Fruit fly (Drosophila melanogaster) S2 (cell line): ENCODE results near the gene CG31717.

ENCODE experiments used
- CG8478 ChIP-seq: fragments of >200 bp; optimal IDR thresholded peaks from 2 replicates; lab custom pipeline; 2018
- CTCF ChIP-seq, 2 experiments: fragments of >200 bp; optimal IDR thresholded peaks; 2 replicates each; lab custom pipeline; 2018

CG31717 gene

DNA sequence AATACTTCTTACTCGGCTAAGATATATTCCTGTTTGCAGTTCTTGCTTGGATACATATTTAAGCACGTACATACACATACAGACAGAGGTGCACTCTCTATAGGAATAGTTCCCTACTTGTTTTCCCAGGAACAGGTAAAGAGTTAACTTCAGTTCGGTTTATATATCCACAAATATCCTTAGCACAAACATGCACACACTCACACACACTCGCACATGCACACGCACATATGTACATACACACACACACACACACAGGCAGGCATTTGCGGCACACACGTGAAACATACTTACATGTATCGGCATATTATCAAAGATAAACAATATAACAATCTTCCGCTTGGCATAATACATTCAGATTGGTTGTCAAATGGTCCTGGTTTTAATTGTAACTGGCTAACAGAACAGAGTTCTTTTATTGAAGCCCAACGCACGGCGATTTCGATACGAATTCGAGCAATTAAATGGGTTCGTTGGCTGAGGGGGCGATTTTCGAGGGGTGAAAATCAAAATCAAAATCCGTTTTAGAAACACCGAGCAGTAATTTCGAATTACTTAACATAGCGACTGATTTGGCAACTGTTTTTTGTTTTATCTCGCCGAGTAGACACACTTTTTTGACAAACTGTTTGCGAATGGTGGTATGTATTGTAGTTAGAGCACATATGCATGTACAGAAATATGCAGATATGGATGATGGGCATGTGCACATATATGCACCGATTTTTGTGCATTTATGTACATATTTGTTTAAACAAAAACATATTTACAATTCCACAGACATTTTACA is 9.6 kb downstream of the CG31717 start:
- TF ChIP-seq CTCF (optimal IDR thresholded peaks at IDR 0.05; lab: Kevin White, UChicago) (no peak), CG8478 (lab: Kevin White, UChicago) (no peak)

DNA sequence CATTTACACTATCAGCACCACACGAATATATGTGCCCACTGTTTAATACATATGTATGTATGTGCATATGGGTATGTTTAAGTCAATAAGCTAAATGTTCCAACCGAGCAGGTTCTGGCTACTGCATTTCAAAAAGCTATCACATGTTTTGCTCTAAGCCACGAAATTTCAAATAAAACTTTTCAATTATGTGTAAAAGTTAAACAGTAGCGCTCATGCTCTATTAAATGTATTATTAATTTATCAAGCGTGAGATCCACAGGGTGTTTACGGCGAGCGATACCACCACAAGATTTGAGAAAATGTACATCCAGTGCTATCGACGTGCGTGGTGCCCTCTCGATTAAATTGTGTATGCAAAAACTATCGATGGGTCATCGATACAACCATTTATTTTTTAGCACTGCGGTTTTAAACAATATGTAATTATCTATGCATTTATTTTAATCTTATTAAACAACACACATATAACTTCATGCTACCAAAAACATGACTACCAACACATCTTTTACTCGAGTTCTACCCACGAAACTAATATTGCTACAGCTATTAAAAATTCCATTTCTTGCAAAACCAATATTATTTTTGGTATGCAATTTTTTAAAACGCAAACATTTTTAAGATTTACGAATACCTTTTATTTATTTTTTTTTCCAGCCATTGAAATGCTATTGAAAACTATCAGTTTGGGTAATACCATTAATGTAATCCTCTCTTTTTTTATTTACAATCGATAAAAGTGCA is 10.4 kb downstream of the CG31717 start, which contains the start of gene Pten:
TSS of gene Pten (minus strand) at position 300 of the 744 bp plus-strand sequence.
- TF ChIP-seq CG8478 (lab: Kevin White, UChicago) (no peak), CTCF (optimal IDR thresholded peaks at IDR 0.05; lab: Kevin White, UChicago) (peak in 1 of 2 experiments; percentile 3)

DNA sequence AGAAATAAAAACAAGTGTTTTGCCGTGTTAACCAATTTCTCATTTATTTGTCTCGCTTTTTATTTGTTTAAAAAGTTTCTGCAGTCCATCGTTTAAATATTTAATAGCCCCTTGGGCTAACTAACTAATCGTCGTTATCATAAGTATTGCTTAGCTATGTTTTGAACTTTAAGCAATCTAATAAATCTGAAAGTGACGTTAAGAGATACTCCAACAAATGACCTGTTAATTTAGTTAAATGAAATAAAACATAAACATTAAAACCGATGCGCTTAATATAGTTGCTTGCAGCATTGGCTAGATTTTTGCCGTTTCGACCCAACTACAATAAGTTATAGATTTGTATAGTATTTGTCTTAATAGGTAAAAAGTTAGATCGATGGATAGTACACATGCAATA is 11.2 kb downstream of the CG31717 start:
- no peak for TF ChIP-seq CG8478 (lab: Kevin White, UChicago)
- TF ChIP-seq CTCF (optimal IDR thresholded peaks at IDR 0.05; lab: Kevin White, UChicago) = no peak

DNA sequence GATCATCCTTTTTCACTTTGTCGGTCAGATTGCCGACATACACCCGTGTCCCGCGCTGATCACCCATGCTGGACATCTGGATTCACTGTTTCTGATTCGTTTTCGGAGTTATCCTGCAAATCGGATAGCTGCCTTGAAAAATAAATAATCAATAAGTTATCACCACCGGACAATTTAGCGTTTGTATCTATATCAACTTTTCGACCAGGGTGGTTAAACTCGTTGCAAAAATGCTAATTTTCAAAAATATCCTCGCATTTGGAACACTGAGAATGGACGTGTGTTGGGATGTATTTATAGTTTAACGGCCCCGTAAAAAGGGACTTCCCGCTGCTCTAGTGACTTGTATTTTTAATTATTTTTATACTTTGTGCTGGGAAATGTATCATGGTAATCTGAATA is 12.8 kb downstream of the CG31717 start, which contains the start of gene Rsf1:
TSS of gene Rsf1 (minus strand) at position 212 of the 402 bp plus-strand sequence.
- no peak for TF ChIP-seq CG8478 (lab: Kevin White, UChicago)
- peak in 1 of 2 experiments; percentile 13 for TF ChIP-seq CTCF (optimal IDR thresholded peaks at IDR 0.05; lab: Kevin White, UChicago)

DNA sequence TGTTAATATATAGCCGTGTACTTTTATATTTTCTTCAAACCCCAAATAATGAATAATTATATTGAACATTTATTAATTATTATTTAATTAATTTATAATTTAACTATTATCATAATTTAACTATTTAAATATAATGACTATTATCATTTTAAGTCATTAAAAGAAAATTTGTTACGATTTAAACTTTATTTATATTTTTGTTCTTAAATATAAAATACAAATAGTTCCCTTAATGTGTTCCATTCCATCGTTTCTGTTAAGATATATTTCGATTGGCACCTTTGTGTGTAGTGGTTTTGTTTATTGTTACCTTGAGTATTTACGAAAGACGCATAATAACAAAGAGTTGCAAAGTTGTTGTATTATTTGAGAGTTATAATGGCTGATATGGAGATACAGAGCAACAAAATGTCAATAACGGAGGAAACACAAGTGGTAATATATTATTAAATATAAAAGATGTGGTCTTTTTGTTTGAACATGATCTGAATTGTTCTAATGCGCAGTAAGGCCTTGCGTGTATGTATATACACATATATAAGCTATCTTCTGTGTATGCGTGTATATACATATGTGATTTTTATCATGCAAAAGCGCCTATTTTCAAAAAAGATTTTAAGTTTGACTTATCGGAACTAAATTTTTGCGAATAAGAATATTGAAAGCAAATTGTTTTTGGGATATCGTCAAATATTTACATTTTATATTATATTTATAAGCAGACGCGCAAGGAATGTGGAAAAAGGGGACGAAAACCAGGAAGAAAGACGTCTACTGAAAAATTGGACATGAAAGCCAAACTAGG is 13.5 kb downstream of the CG31717 start, which contains the start of gene REPTOR-BP:
TSS of gene REPTOR-BP (plus strand) at position 296 of the 805 bp plus-strand sequence.
- TF ChIP-seq CG8478 (lab: Kevin White, UChicago) (no peak), CTCF (optimal IDR thresholded peaks at IDR 0.05; lab: Kevin White, UChicago) (no peak)

DNA sequence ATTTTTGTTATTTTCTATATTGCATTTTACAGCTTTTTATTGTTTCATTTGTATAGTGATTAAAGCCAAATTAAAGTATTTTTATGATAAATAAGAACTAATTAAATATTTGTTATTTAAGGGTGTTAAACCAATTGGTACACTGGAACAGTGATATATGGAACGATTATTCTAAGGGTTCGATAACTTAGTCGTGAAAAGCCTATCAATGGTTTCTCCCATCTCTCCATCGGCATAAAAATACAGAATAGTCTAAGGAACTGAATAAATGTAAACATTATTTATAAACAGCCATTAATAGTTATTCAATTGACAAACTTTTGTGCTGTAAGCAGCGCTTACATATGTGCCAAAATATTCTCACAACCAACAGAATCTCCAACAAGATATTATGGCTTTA is 14.6 kb downstream of the CG31717 start, which contains the start of gene Mob3:
TSS of gene Mob3 (plus strand) at position 208 of the 400 bp plus-strand sequence.
- TF ChIP-seq CTCF (optimal IDR thresholded peaks at IDR 0.05; lab: Kevin White, UChicago) (no peak), CG8478 (lab: Kevin White, UChicago) (no peak)

DNA sequence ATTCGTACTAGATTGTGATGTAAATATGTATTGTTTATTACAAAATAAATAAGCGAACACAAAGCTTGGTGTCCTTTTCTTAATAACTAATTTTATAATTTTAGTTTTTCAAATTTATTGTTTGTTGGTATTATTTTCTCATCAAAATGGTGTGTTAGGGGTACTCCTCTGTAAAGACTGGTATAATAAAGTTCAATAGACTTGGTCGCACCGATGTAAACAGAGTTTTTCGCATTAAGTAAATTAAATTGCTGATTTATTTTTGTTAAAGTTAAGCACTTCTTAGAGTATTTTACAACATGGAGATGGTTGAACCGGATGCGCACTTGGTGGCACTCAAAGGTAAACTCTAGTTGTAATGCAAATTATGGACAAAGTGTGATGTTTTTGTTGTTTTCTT is 16.0 kb downstream of the CG31717 start, which contains the start of gene CG4953:
TSS of gene CG4953 (plus strand) at position 193 of the 400 bp plus-strand sequence.
- TF ChIP-seq CG8478 (lab: Kevin White, UChicago) (no peak), CTCF (optimal IDR thresholded peaks at IDR 0.05; lab: Kevin White, UChicago) (no peak)

DNA sequence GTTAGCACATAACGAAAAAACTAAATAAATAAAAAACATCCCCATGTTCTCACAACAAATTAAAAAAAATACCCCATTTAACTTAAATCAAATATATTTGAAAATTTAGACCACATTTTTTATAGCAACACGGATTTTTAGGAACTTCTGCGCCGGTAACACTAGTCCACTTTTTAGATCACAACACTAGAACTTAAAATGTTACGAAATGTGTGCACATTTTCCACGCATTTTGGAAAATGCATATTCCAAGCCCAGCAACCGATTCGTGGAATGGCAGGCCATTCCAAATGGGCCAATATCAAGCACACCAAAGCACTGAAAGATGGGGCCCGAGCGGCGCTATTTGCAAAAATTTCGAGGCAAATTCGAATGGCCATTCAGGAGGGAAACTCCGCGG is 18.2 kb downstream of the CG31717 start, which contains the start of gene CG4957:
TSS of gene CG4957 (plus strand) at position 185 of the 400 bp plus-strand sequence.
- TF ChIP-seq CG8478 (lab: Kevin White, UChicago) (no peak), CTCF (optimal IDR thresholded peaks at IDR 0.05; lab: Kevin White, UChicago) (no peak)

DNA sequence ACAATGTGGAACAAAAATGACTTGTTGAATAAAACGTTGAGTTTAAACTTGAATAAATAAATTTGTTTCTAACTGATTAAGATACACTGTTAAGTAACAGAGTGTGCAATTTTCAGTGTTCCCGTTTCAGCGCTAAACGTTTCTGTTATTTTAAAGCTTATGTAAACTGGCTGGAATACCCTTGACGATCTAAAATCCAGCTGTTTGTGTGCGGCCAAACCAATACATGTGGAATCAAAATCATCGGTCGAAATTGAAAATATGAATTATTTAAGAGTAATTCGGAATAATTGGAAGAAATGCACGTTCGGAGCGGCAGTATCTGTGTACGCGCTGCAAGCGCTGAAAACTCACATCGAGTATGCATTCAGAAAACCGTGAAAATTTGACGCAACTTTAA is 19.3 kb downstream of the CG31717 start, which contains the start of gene Mulk:
TSS of gene Mulk (plus strand) at position 198 of the 400 bp plus-strand sequence.
- TF ChIP-seq CTCF (optimal IDR thresholded peaks at IDR 0.05; lab: Kevin White, UChicago) (no peak), CG8478 (lab: Kevin White, UChicago) (no peak)

DNA sequence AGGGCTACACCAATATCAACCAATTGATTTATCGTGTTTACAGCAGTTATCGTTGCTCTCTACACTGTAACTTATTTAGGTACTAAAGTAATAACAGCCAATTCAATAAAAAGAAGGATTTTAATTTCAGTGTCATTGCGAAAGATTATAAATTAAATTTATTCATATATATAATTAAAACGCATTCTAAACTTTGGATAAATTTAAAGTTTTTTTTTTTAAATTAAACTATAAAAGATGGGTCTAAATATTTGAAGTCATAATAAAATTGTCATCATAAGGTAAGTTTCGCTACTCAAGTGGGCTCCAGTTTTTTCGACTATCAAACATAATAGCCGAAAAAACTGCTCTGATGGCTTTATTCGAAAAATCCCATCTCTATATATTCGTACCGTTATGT is 21.7 kb downstream of the CG31717 start, which contains the start of gene trk:
TSS of gene trk (minus strand) at position 101 of the 400 bp plus-strand sequence.
- no peak for TF ChIP-seq CTCF (optimal IDR thresholded peaks at IDR 0.05; lab: Kevin White, UChicago)
- TF ChIP-seq CG8478 (lab: Kevin White, UChicago) = no peak

DNA sequence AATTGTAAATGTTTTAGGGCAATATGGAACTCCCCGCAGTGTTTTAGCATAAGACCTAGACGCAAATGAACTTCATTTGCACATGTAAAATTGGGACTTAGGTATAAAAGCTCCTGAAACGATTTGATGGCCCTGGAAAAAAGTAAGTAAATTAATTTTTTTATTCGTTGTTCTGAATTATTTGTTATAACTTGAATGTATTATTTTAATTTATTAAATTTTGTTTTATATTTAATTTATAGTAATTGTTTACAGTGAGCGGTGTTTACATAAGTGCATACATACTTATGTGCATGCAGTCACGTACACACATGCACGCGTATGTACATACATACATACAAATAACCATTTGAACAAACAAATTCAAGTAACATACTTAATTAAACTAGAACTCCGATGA is 25.9 kb downstream of the CG31717 start:
- TF ChIP-seq CTCF (optimal IDR thresholded peaks at IDR 0.05; lab: Kevin White, UChicago) (no peak), CG8478 (lab: Kevin White, UChicago) (no peak)

DNA sequence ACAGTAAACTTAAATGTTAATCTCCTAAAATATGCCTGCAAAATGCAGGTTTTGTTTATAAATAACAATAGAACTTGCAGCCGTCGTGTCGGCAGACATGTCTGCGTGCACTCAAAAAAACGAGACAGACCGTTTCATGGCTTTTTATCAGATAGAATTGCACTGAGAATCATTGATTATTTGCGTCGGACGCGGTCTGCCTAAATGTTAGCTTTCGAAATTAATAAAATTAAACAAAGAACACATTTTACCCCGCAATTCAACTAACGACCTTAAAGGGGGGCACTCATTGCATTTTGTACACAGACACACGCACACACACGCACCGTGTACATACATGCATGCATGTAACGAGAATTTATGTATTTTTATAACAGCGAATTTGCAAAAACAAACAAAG is 26.3 kb downstream of the CG31717 start:
- no peak for TF ChIP-seq CG8478 (lab: Kevin White, UChicago)
- TF ChIP-seq CTCF (optimal IDR thresholded peaks at IDR 0.05; lab: Kevin White, UChicago) = no peak

DNA sequence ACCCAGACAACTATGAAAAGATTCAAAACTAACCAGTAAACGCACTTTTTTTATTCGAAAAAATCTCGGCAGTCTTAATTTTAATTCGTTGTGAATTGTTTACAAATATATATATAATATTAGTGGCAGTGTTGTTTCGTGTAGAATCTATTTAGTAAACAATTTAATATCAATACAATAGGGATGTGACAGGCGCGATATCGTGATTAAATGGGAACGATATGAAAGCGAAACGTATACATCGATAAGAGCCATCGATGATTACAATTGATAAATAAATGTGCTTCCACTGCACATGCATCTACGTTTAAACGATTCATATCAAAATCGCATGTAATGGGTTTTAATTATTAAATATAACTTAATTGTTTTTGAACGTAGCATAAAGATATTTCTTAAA is 26.8 kb downstream of the CG31717 start:
- TF ChIP-seq CTCF (optimal IDR thresholded peaks at IDR 0.05; lab: Kevin White, UChicago) (peak in 1 of 2 experiments; percentile 9), CG8478 (lab: Kevin White, UChicago) (no peak)

DNA sequence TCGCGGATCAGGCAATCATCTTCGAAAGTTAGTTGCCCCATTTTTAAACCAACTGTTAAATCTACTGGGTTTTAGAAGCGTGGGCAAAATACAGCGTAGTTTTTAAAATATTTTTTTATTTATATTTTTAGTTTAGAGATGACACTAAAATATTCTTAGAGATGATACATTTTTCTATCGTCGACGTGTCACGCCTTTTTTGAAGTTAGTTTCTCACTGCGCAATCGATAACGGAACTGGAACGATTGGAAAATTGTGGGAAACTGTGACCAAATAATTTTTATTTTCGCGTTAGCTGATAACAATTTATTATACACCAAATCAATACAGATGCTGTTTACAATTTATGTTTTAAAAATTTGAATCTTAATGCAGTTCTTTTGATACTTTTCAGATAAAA is 28.1 kb downstream of the CG31717 start, which contains the start of gene Utx:
TSS of gene Utx (minus strand) at position 154 of the 400 bp plus-strand sequence.
- TF ChIP-seq CG8478 (lab: Kevin White, UChicago) (no peak), CTCF (optimal IDR thresholded peaks at IDR 0.05; lab: Kevin White, UChicago) (peak in 1 of 2 experiments; percentile 21)
